Worm (Caenorhabditis elegans) whole organism, late embryonic: ENCODE results near the gene pezo-1.

Source experiments
- K02D7.2 ChIP-seq: sonication (generic microtip); optimal IDR thresholded peaks from 2 replicates; lab custom pipeline; 2017; ENCODE audit warnings: mild to moderate bottlenecking, missing genetic modification characterization, missing compliant biosample characterization
- ama-1 ChIP-seq: fragments of 150-350 bp; optimal IDR thresholded peaks from 2 replicates; lab custom pipeline; 2014
- ceh-18 ChIP-seq: sonication (generic microtip); optimal IDR thresholded peaks from 2 replicates; lab custom pipeline; 2016; ENCODE audit warnings: missing genetic modification characterization, missing compliant biosample characterization
- ceh-19 ChIP-seq: fragments of 200-800 bp; sonication (Bioruptor generic); optimal IDR thresholded peaks from 2 replicates; lab custom pipeline; 2018; ENCODE audit warnings: mild to moderate bottlenecking, missing genetic modification characterization, missing compliant biosample characterization
- ceh-22 ChIP-seq: sonication (generic microtip); optimal IDR thresholded peaks from 2 replicates; lab custom pipeline; 2017; ENCODE audit warnings: missing biosample characterization, missing genetic modification characterization
- ceh-30 ChIP-seq: fragments of 150-350 bp; optimal IDR thresholded peaks from 2 replicates; lab custom pipeline; 2014; ENCODE audit warnings: missing biosample characterization, missing genetic modification characterization
- dve-1 ChIP-seq: sonication (generic microtip); optimal IDR thresholded peaks from 2 replicates; lab custom pipeline; 2017; ENCODE audit warnings: antibody characterized with exemption, mild to moderate bottlenecking, missing genetic modification characterization, missing compliant biosample characterization
- nhr-11 ChIP-seq: fragments of 150-350 bp; optimal IDR thresholded peaks from 2 replicates; lab custom pipeline; 2014; ENCODE audit warnings: missing biosample characterization, missing genetic modification characterization
- odd-2 ChIP-seq: sonication (generic microtip); optimal IDR thresholded peaks from 2 replicates; lab custom pipeline; 2017; ENCODE audit warnings: antibody characterized with exemption, mild to moderate bottlenecking, missing genetic modification characterization, missing compliant biosample characterization
- pax-1 ChIP-seq: fragments of 150-350 bp; optimal IDR thresholded peaks from 2 replicates; lab custom pipeline; 2014; ENCODE audit warnings: missing biosample characterization, missing genetic modification characterization
- pqm-1 ChIP-seq: sonication (generic microtip); optimal IDR thresholded peaks from 2 replicates; lab custom pipeline; 2016; ENCODE audit warnings: missing genetic modification characterization, missing compliant biosample characterization
- zip-5 ChIP-seq: sonication (generic microtip); optimal IDR thresholded peaks from 2 replicates; lab custom pipeline; 2016; ENCODE audit warnings: missing genetic modification characterization, missing compliant biosample characterization
- ztf-16 ChIP-seq: sonication (generic microtip); optimal IDR thresholded peaks from 2 replicates; lab custom pipeline; 2017; ENCODE audit warnings: missing genetic modification characterization, missing compliant biosample characterization

- TF ChIP-seq dve-1 (tag; lab: Kevin White, UChicago) (no peak), K02D7.2 (tag; lab: Kevin White, UChicago) (no peak), ama-1 (no peak), ceh-18 (tag; lab: Kevin White, UChicago) (no peak), odd-2 (tag; lab: Kevin White, UChicago) (no peak), ceh-30 (no peak), nhr-11 (tag; lab: Kevin White, UChicago) (no peak), pqm-1 (tag; lab: Kevin White, UChicago) (no peak), pax-1 (tag; lab: Kevin White, UChicago) (no peak), ceh-22 (no peak), zip-5 (tag; lab: Kevin White, UChicago) (no peak), ceh-19 (no peak), ztf-16 (tag; lab: Kevin White, UChicago) (no peak)
These were observed 31.0 kb upstream of the pezo-1 start, which contains the start of gene F56D5.3 for ce11 chrIV:9397278-9397677.
